Worm (Caenorhabditis elegans) whole organism, L4 larva: ENCODE measurements around the gene F20G2.3.

Source experiments
- D1046.2 ChIP-seq: fragments of 200-800 bp; sonication (Bioruptor generic); IDR thresholded peaks from 2 replicates; pipeline ENCODE4 v1.3.6; 2022; ENCODE audit warnings: missing genetic modification characterization, missing compliant biosample characterization
- F10B5.3 ChIP-seq: sonication (generic microtip); optimal IDR thresholded peaks from 2 replicates; lab custom pipeline; 2016; ENCODE audit warnings: mild to moderate bottlenecking, missing genetic modification characterization, missing compliant biosample characterization
- F26F4.8 ChIP-seq: fragments of 200-800 bp; sonication (Bioruptor generic); conservative IDR thresholded peaks from 2 replicates; pipeline ENCODE4 v1.3.6; 2022; ENCODE audit warnings: missing genetic modification characterization, missing compliant biosample characterization
- T26A8.4 ChIP-seq: fragments of 200-800 bp; sonication (Bioruptor generic); IDR thresholded peaks from 2 replicates; pipeline ENCODE4 v1.3.6; 2022; ENCODE audit warnings: missing genetic modification characterization, missing compliant biosample characterization
- Y75B8A.6 ChIP-seq: fragments of 200-800 bp; sonication (Bioruptor generic); IDR thresholded peaks from 2 replicates; pipeline ENCODE4 v1.3.6; 2022; ENCODE audit warnings: missing genetic modification reagents, missing genetic modification characterization, missing compliant biosample characterization
- ZK546.5 ChIP-seq, 2 experiments: sonication (generic microtip); optimal IDR thresholded peaks; 2 replicates each; lab custom pipeline; 2017; ENCODE audit warnings: missing biosample characterization in 2 of 2, missing genetic modification characterization in 2 of 2
- aha-1 ChIP-seq: fragments of 150-350 bp; peaks from one replicate; lab custom pipeline; 2014; ENCODE audit warnings: missing biosample characterization, missing genetic modification characterization
- ceh-20 ChIP-seq: fragments of 200-800 bp; sonication (Bioruptor generic); IDR thresholded peaks from 2 replicates; pipeline ENCODE4 v1.3.6; 2022; ENCODE audit warnings: missing genetic modification reagents, missing genetic modification characterization, missing compliant biosample characterization
- ceh-28 ChIP-seq: fragments of 150-350 bp; optimal IDR thresholded peaks from 2 replicates; lab custom pipeline; 2014; ENCODE audit warnings: missing biosample characterization, missing genetic modification reagents, missing genetic modification characterization
- ctbp-1 ChIP-seq: fragments of 200-800 bp; sonication (Bioruptor generic); IDR thresholded peaks from 2 replicates; pipeline ENCODE4 v1.3.6; 2022; ENCODE audit warnings: missing genetic modification reagents, missing genetic modification characterization, missing compliant biosample characterization
- daf-12 ChIP-seq: fragments of 150-350 bp; optimal IDR thresholded peaks from 2 replicates; lab custom pipeline; 2014; ENCODE audit warnings: missing biosample characterization, missing genetic modification reagents, missing genetic modification characterization
- daf-8 ChIP-seq: fragments of 200-800 bp; sonication (Bioruptor generic); IDR thresholded peaks from 2 replicates; pipeline ENCODE4 v1.3.6; 2022; ENCODE audit warnings: missing genetic modification characterization, missing compliant biosample characterization
- dmd-6 ChIP-seq: fragments of 200-800 bp; sonication (Bioruptor generic); IDR thresholded peaks from 2 replicates; pipeline ENCODE4 v1.3.6; 2022; ENCODE audit warnings: missing genetic modification reagents, missing genetic modification characterization, missing compliant biosample characterization
- dmd-8 ChIP-seq: fragments of 200-800 bp; sonication (Bioruptor generic); IDR thresholded peaks from 2 replicates; pipeline ENCODE4 v1.3.6; 2022; ENCODE audit warnings: missing genetic modification characterization, missing compliant biosample characterization
- dmd-9 ChIP-seq: fragments of 200-800 bp; sonication (Bioruptor generic); IDR thresholded peaks from 2 replicates; pipeline ENCODE4 v1.3.6; 2022; ENCODE audit warnings: missing genetic modification reagents, missing genetic modification characterization, missing compliant biosample characterization
- dpl-1 ChIP-seq: fragments of 150-350 bp; optimal IDR thresholded peaks from 2 replicates; lab custom pipeline; 2014; ENCODE audit warnings: missing biosample characterization, missing genetic modification reagents, missing genetic modification characterization
- dve-1 ChIP-seq: sonication (generic microtip); optimal IDR thresholded peaks from 2 replicates; lab custom pipeline; 2017; ENCODE audit warnings: antibody characterized with exemption, mild to moderate bottlenecking, missing genetic modification characterization, missing compliant biosample characterization; ENCODE audit not compliant: insufficient read depth
- egl-43 ChIP-seq: fragments of 200-800 bp; sonication (Bioruptor generic); IDR thresholded peaks from 2 replicates; pipeline ENCODE4 v1.3.6; 2022; ENCODE audit warnings: missing genetic modification reagents, missing genetic modification characterization, missing compliant biosample characterization
- fkh-10 ChIP-seq: fragments of 150-350 bp; optimal IDR thresholded peaks from 2 replicates; lab custom pipeline; 2014; ENCODE audit warnings: missing biosample characterization, missing genetic modification reagents, missing genetic modification characterization
- hif-1 ChIP-seq, 2 experiments: sonication (generic microtip); optimal IDR thresholded peaks; 2 replicates each; lab custom pipeline; 2016 to 2017; ENCODE audit warnings: missing compliant biosample characterization in 2 of 2, missing genetic modification characterization in 2 of 2, missing genetic modification reagents in 2 of 2, missing genotype in 2 of 2, mild to moderate bottlenecking in 1 of 2
- hlh-11 ChIP-seq: fragments of 200-800 bp; sonication (Bioruptor generic); optimal IDR thresholded peaks from 2 replicates; lab custom pipeline; 2018; ENCODE audit warnings: mild to moderate bottlenecking, missing genetic modification characterization, missing compliant biosample characterization
- hlh-30 ChIP-seq: sonication (generic microtip); optimal IDR thresholded peaks from 2 replicates; lab custom pipeline; 2017; ENCODE audit warnings: antibody characterized with exemption, mild to moderate bottlenecking, missing genetic modification characterization, missing compliant biosample characterization; ENCODE audit not compliant: insufficient read depth
- lin-29 ChIP-seq: fragments of 200-800 bp; sonication (Bioruptor generic); IDR thresholded peaks from 2 replicates; pipeline ENCODE4 v1.3.6; 2022; ENCODE audit warnings: missing genetic modification reagents, missing genetic modification characterization, missing compliant biosample characterization
- lin-39 ChIP-seq: fragments of 150-350 bp; optimal IDR thresholded peaks from 2 replicates; lab custom pipeline; 2014; ENCODE audit warnings: missing biosample characterization, missing genetic modification reagents, missing genetic modification characterization
- lsy-2 ChIP-seq, 2 experiments: fragments of 150-350 bp in 1 of 2; sonication (generic microtip) in 1 of 2; optimal IDR thresholded peaks; 2 replicates each; lab custom pipeline; 2014 to 2017; ENCODE audit warnings: missing biosample characterization in 2 of 2, missing genetic modification characterization in 2 of 2
- madf-5 ChIP-seq, 2 experiments: fragments of 200-800 bp; sonication (Bioruptor generic); IDR thresholded peaks; 2 replicates each; pipeline ENCODE4 v1.3.6; 2022; ENCODE audit warnings: missing compliant biosample characterization in 2 of 2, missing genetic modification characterization in 2 of 2
- mdl-1 ChIP-seq, 2 experiments: fragments of 150-350 bp in 1 of 2; sonication (generic microtip) in 1 of 2; optimal IDR thresholded peaks; 2 replicates each; lab custom pipeline; 2014 to 2017; ENCODE audit warnings: missing biosample characterization in 2 of 2, missing genetic modification characterization in 2 of 2
- mdt-29 ChIP-seq: fragments of 200-800 bp; sonication (Bioruptor generic); IDR thresholded peaks from 2 replicates; pipeline ENCODE4 v1.3.6; 2022; ENCODE audit warnings: missing genetic modification reagents, missing genetic modification characterization, missing compliant biosample characterization
- mep-1 ChIP-seq: fragments of 150-350 bp; sonication (generic microtip); optimal IDR thresholded peaks from 3 replicates; lab custom pipeline; 2014; ENCODE audit warnings: missing biosample characterization, missing genetic modification characterization
- mes-2 ChIP-seq: sonication (generic microtip); optimal IDR thresholded peaks from 2 replicates; lab custom pipeline; 2016; ENCODE audit warnings: missing genotype, mild to moderate bottlenecking, missing genetic modification characterization, missing compliant biosample characterization; ENCODE audit not compliant: poor library complexity, severe bottlenecking
- mxl-2 ChIP-seq: fragments of 200-800 bp; sonication (Bioruptor generic); conservative IDR thresholded peaks from 2 replicates; pipeline ENCODE4 v1.3.6; 2022; ENCODE audit warnings: missing genetic modification reagents, missing genetic modification characterization, missing compliant biosample characterization
- nhr-10 ChIP-seq: fragments of 150-350 bp; optimal IDR thresholded peaks from 2 replicates; lab custom pipeline; 2014; ENCODE audit warnings: missing biosample characterization, missing genetic modification characterization
- nhr-237 ChIP-seq: sonication (generic microtip); optimal IDR thresholded peaks from 2 replicates; lab custom pipeline; 2017; ENCODE audit warnings: missing biosample characterization, missing genetic modification characterization
- nhr-28 ChIP-seq: fragments of 150-350 bp; optimal IDR thresholded peaks from 2 replicates; lab custom pipeline; 2014; ENCODE audit warnings: missing biosample characterization, missing genetic modification characterization
- nhr-42 ChIP-seq: fragments of 200-800 bp; sonication (Bioruptor generic); IDR thresholded peaks from 2 replicates; pipeline ENCODE4 v1.3.6; 2022; ENCODE audit warnings: missing genetic modification characterization, missing compliant biosample characterization
- nhr-48 ChIP-seq: sonication (generic microtip); optimal IDR thresholded peaks from 2 replicates; lab custom pipeline; 2016; ENCODE audit warnings: mild to moderate bottlenecking, missing genetic modification characterization, missing compliant biosample characterization
- rbr-2 ChIP-seq: sonication (generic microtip); optimal IDR thresholded peaks from 2 replicates; lab custom pipeline; 2016; ENCODE audit warnings: missing genotype, missing genetic modification characterization, missing compliant biosample characterization
- sdz-12 ChIP-seq: fragments of 200-800 bp; sonication (Bioruptor generic); optimal IDR thresholded peaks from 2 replicates; lab custom pipeline; 2018; ENCODE audit warnings: mild to moderate bottlenecking, missing genetic modification characterization, missing compliant biosample characterization
- set-16 ChIP-seq: fragments of 200-800 bp; sonication (Bioruptor generic); IDR thresholded peaks from 2 replicates; pipeline ENCODE4 v1.3.6; 2022; ENCODE audit warnings: missing genetic modification reagents, missing genetic modification characterization, missing compliant biosample characterization
- snpc-4 ChIP-seq: fragments of 150-350 bp; optimal IDR thresholded peaks from 2 replicates; lab custom pipeline; 2014; ENCODE audit warnings: missing biosample characterization, missing genetic modification characterization
- unc-39 ChIP-seq: sonication (generic microtip); optimal IDR thresholded peaks from 2 replicates; lab custom pipeline; 2017; ENCODE audit warnings: missing biosample characterization, missing genetic modification characterization
- unc-62 ChIP-seq, 3 experiments: fragments of 150-350 bp in 1 of 3; sonication (generic microtip); optimal IDR thresholded peaks in 2 of 3; peaks in 1 of 3; 1 replicate in 1 of 3; 2 replicates in 2 of 3; lab custom pipeline; 2014 to 2017; ENCODE audit warnings: missing biosample characterization in 3 of 3, missing genetic modification characterization in 3 of 3, missing genetic modification reagents in 3 of 3, missing genotype in 1 of 3
- zfp-3 ChIP-seq: fragments of 200-800 bp; sonication (Bioruptor generic); conservative IDR thresholded peaks from 2 replicates; pipeline ENCODE4 v1.3.6; 2022; ENCODE audit warnings: missing genetic modification reagents, missing genetic modification characterization, missing compliant biosample characterization

F20G2.3 gene

ce11 chrV:13794046-13794445, 25.8 kb upstream of the F20G2.3 start:
- TF ChIP-seq dmd-8 (GFP tag; lab: Robert Waterston, UW) = 0 out of 2 replicates have a peak, but pooled peaks have one; percentile 26
- TF ChIP-seq set-16 (GFP tag; lab: Robert Waterston, UW) = peak; percentile 74
- no peak for TF ChIP-seq mdt-29 (GFP tag; lab: Robert Waterston, UW)
- 0 out of 2 replicates have a peak, but pooled peaks have one; percentile 17 for TF ChIP-seq egl-43 (GFP tag; lab: Robert Waterston, UW)
- TF ChIP-seq lsy-2 (tag; optimal IDR thresholded peaks at IDR 0.05; lab: Kevin White, UChicago) = no peak
- no peak for TF ChIP-seq fkh-10 (GFP tag; lab: Kevin White, UChicago)
- TF ChIP-seq, all 104 proteins: peak for 3

DNA sequence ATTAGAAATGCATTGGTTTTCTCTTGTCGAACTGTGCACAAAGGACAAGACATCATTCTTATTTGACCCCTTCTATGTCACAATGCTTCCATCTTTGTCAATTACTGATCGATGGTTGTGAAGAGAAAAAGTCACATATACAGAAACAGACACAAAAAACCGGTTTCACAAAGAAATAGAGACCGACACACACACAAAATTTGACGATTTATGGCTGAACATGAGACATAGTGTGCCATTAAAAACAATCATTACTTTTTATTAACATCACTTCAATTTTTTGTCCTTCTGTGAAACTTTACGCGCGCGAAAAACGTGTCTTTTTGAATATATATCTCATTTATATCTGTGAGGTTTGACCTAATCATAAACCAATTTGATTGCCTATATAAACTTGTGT, 22.3 kb upstream of the F20G2.3 start:
- peak in 1 of 2 experiments; percentile 26 for TF ChIP-seq mdl-1 (tag; optimal IDR thresholded peaks at IDR 0.05; lab: Kevin White, UChicago)
- no peak for TF ChIP-seq mes-2
- TF ChIP-seq nhr-28 (tag; lab: Kevin White, UChicago) = peak; percentile 65
- peak; percentile 72 for TF ChIP-seq hlh-30 (tag; lab: Kevin White, UChicago)
- TF ChIP-seq lsy-2 (tag; optimal IDR thresholded peaks at IDR 0.05; lab: Kevin White, UChicago) = peak in 1 of 2 experiments; percentile 19
- peak; percentile 22 for TF ChIP-seq hlh-11 (tag; lab: Kevin White, UChicago)
- TF ChIP-seq unc-62 (GFP tag; optimal IDR thresholded peaks at IDR 0.05 in 1 of 2; lab: Kevin White, UChicago) = no peak
- TF ChIP-seq unc-62 (tag; optimal IDR thresholded peaks at IDR 0.05; lab: Kevin White, UChicago) = no peak
- no peak for TF ChIP-seq ctbp-1 (GFP tag; lab: Robert Waterston, UW)
- peak; percentile 41 for TF ChIP-seq mep-1 (tag; lab: Kevin White, UChicago)
- no peak for TF ChIP-seq lin-29 (GFP tag; lab: Robert Waterston, UW)

DNA sequence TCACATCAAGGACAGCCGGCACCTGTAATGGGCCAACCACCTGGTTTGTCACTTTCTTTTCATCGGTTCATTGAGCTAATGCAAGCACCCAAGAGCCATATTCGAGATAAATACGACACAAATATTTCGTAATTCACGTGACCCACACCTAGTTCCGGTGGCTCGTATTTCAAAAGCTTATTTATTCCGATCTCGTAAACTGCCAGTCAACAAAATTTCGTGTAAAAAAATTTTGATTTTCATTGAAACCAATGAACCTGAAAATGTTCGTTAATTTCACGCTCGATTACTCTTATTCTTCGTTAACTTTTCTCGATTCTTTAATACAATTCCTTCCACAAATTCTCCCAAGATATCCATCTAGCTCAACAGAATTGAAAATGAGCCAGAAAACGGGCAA, 21.8 kb upstream of the F20G2.3 start:
- TF ChIP-seq rbr-2 (tag; lab: Kevin White, UChicago) = no peak
- 0 out of 2 replicates have a peak, but pooled peaks have one; percentile 21 for TF ChIP-seq zfp-3 (GFP tag; lab: Robert Waterston, UW)
- peak; percentile 72 for TF ChIP-seq aha-1

DNA sequence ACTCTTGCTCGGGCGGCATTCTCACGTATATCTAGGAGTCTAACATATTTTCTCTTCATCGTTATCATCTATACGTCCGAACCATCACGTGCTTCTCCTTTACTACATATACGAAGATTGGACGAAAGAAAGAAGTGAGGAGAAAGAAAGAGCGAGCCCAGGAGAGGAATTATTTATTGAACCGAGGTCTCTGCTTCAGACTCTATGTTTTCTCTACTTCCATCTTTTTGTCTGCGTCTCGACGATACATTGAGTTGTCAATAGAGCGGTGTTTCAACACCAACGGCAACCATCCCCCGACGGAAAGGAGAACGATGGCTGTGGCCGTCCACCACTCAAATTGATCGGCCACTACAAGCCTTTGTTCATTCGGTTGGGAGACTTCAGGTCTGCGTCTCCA, 21.1 kb upstream of the F20G2.3 start:
- peak; percentile 82 for TF ChIP-seq dmd-6 (GFP tag; lab: Robert Waterston, UW)
- peak; percentile 95 for TF ChIP-seq dve-1 (tag; lab: Kevin White, UChicago)
- TF ChIP-seq ZK546.5 (tag; optimal IDR thresholded peaks at IDR 0.05; lab: Kevin White, UChicago) = no peak
- TF ChIP-seq nhr-237 (tag; lab: Kevin White, UChicago) = no peak
- peak; percentile 33 for TF ChIP-seq F10B5.3 (tag; lab: Kevin White, UChicago)
- peak; percentile 77 for TF ChIP-seq rbr-2 (tag; lab: Kevin White, UChicago)
- TF ChIP-seq nhr-10 (tag; lab: Kevin White, UChicago) = peak; percentile 18
- TF ChIP-seq hlh-30 (tag; lab: Kevin White, UChicago) = peak; percentile 86
- TF ChIP-seq F26F4.8 (GFP tag; lab: Robert Waterston, UW) = no peak
- TF ChIP-seq ceh-20 = peak; percentile 82
- no peak for TF ChIP-seq sdz-12
- peak; percentile 89 for TF ChIP-seq nhr-28 (tag; lab: Kevin White, UChicago)
- peak in 1 of 2 experiments; percentile 85 for TF ChIP-seq hif-1 (tag; optimal IDR thresholded peaks at IDR 0.05; lab: Kevin White, UChicago)
- no peak for TF ChIP-seq D1046.2 (GFP tag; lab: Robert Waterston, UW)
- no peak for TF ChIP-seq daf-8
- peak; percentile 35 for TF ChIP-seq ceh-28 (tag; lab: Kevin White, UChicago)
- no peak for TF ChIP-seq daf-12
- TF ChIP-seq hlh-11 (tag; lab: Kevin White, UChicago) = peak; percentile 91
- no peak for TF ChIP-seq madf-5 (GFP tag; IDR thresholded peaks at IDR 0.05; lab: Robert Waterston, UW)
- peak; percentile 52 for TF ChIP-seq T26A8.4 (GFP tag; lab: Robert Waterston, UW)
- no peak for TF ChIP-seq Y75B8A.6 (GFP tag; lab: Robert Waterston, UW)
- TF ChIP-seq snpc-4 = no peak
- no peak for TF ChIP-seq nhr-42 (GFP tag; lab: Robert Waterston, UW)
- peak; percentile 73 for TF ChIP-seq mes-2
- TF ChIP-seq fkh-10 (GFP tag; lab: Kevin White, UChicago) = peak; percentile 74
- no peak for TF ChIP-seq mxl-2 (GFP tag; lab: Robert Waterston, UW)
- peak; percentile 31 for TF ChIP-seq unc-39 (tag; lab: Kevin White, UChicago)
- peak; percentile 39 for TF ChIP-seq dpl-1
- peak; percentile 3 for TF ChIP-seq nhr-48 (tag; lab: Kevin White, UChicago)
- TF ChIP-seq ctbp-1 (GFP tag; lab: Robert Waterston, UW) = peak; percentile 30; the same call in 1 of the 2 replicates
- TF ChIP-seq lin-39 (tag; lab: Kevin White, UChicago) = no peak
- TF ChIP-seq dmd-9 (GFP tag; lab: Robert Waterston, UW) = 0 out of 2 replicates have a peak, but pooled peaks have one; percentile 50
